Fruit fly (Drosophila melanogaster) whole organism, embryonic: ENCODE data around the gene CG44158.

Source experiments
- Atf-2 ChIP-seq: fragments of 200-800 bp; sonication (Bioruptor generic); optimal IDR thresholded peaks from 2 replicates; lab custom pipeline; 2016; ENCODE audit warnings: missing biosample characterization, missing genetic modification characterization
- B-H2 ChIP-seq: fragments of 200-800 bp; sonication (Bioruptor generic); optimal IDR thresholded peaks from 2 replicates; lab custom pipeline; 2018; ENCODE audit warnings: missing biosample characterization, mild to moderate bottlenecking, missing genetic modification characterization
- CG1024 ChIP-seq: fragments of 200-800 bp; sonication (Bioruptor generic); IDR thresholded peaks from 2 replicates; pipeline ENCODE4 v1.3.6; 2022; ENCODE audit warnings: missing biosample characterization, missing genetic modification characterization
- CG10366 ChIP-seq: fragments of 200-800 bp; sonication (Bioruptor generic); IDR thresholded peaks from 2 replicates; pipeline ENCODE4 v1.3.6; 2022; ENCODE audit warnings: missing biosample characterization, missing genetic modification characterization
- CG10959 ChIP-seq: fragments of 200-800 bp; sonication (Bioruptor generic); IDR thresholded peaks from 2 replicates; pipeline ENCODE4 v1.3.6; 2022; ENCODE audit warnings: missing biosample characterization, missing genetic modification characterization
- CG11504 ChIP-seq: fragments of 200-800 bp; sonication (Bioruptor generic); optimal IDR thresholded peaks from 3 replicates; lab custom pipeline; 2019; ENCODE audit warnings: missing biosample characterization, mild to moderate bottlenecking, missing genetic modification characterization, moderate library complexity
- CG1233 ChIP-seq: fragments of 200-800 bp; sonication (Bioruptor generic); optimal IDR thresholded peaks from 4 replicates; lab custom pipeline; 2018; ENCODE audit warnings: missing biosample characterization, mild to moderate bottlenecking, missing genetic modification characterization
- CG12744 ChIP-seq: fragments of 200-800 bp; sonication (Bioruptor generic); optimal IDR thresholded peaks from 2 replicates; lab custom pipeline; 2016; ENCODE audit warnings: missing biosample characterization, missing genetic modification characterization
- CG15073 ChIP-seq: fragments of 200-800 bp; sonication (Bioruptor generic); optimal IDR thresholded peaks from 2 replicates; lab custom pipeline; 2016; ENCODE audit warnings: missing biosample characterization, missing genetic modification characterization
- CG15269 ChIP-seq: fragments of 200-800 bp; sonication (Bioruptor generic); optimal IDR thresholded peaks from 2 replicates; lab custom pipeline; 2018; ENCODE audit warnings: missing biosample characterization, mild to moderate bottlenecking, missing genetic modification characterization, moderate library complexity
- CG15479 ChIP-seq: fragments of 200-800 bp; sonication (Bioruptor generic); optimal IDR thresholded peaks from 3 replicates; lab custom pipeline; 2019; ENCODE audit warnings: missing biosample characterization, mild to moderate bottlenecking, missing genetic modification characterization, moderate library complexity
- CG1603 ChIP-seq: fragments of 200-800 bp; sonication (Bioruptor generic); optimal IDR thresholded peaks from 2 replicates; lab custom pipeline; 2019; ENCODE audit warnings: missing biosample characterization, mild to moderate bottlenecking, missing genetic modification characterization, moderate library complexity
- CG16863 ChIP-seq: fragments of 200-800 bp; sonication (Bioruptor generic); optimal IDR thresholded peaks from 3 replicates; lab custom pipeline; 2016; ENCODE audit warnings: missing biosample characterization, missing genetic modification characterization
- CG17328 ChIP-seq: fragments of 200-800 bp; sonication (Bioruptor generic); IDR thresholded peaks from 2 replicates; pipeline ENCODE4 v1.3.6; 2022; ENCODE audit warnings: missing biosample characterization, missing genetic modification characterization
- CG17568 ChIP-seq: fragments of 200-800 bp; sonication (Bioruptor generic); optimal IDR thresholded peaks from 2 replicates; lab custom pipeline; 2018; ENCODE audit warnings: missing biosample characterization, mild to moderate bottlenecking, missing genetic modification characterization, moderate library complexity
- CG17612 ChIP-seq: fragments of 200-800 bp; sonication (Bioruptor generic); IDR thresholded peaks from 2 replicates; pipeline ENCODE4 v1.3.6; 2022; ENCODE audit warnings: missing biosample characterization, missing genetic modification characterization
- CG31441 ChIP-seq: fragments of 200-800 bp; sonication (Bioruptor generic); IDR thresholded peaks from 2 replicates; pipeline ENCODE4 v1.3.6; 2022; ENCODE audit warnings: missing biosample characterization, missing genetic modification characterization
- CG3407 ChIP-seq: fragments of 200-800 bp; sonication (Bioruptor generic); optimal IDR thresholded peaks from 2 replicates; lab custom pipeline; 2018; ENCODE audit warnings: missing biosample characterization, mild to moderate bottlenecking, missing genetic modification characterization
- CG34376 ChIP-seq: fragments of 200-800 bp; sonication (Bioruptor generic); optimal IDR thresholded peaks from 2 replicates; lab custom pipeline; 2018; ENCODE audit warnings: missing biosample characterization, mild to moderate bottlenecking, missing genetic modification characterization
- CG4820 ChIP-seq: fragments of 200-800 bp; sonication (Bioruptor generic); optimal IDR thresholded peaks from 3 replicates; lab custom pipeline; 2016; ENCODE audit warnings: missing biosample characterization, missing genetic modification characterization
- CG6654 ChIP-seq: fragments of 200-800 bp; sonication (Bioruptor generic); optimal IDR thresholded peaks from 2 replicates; lab custom pipeline; 2017; ENCODE audit warnings: missing biosample characterization, mild to moderate bottlenecking, missing genetic modification characterization
- CG7372 ChIP-seq: fragments of 200-800 bp; sonication (Bioruptor generic); IDR thresholded peaks from 2 replicates; pipeline ENCODE4 v1.3.6; 2022; ENCODE audit warnings: missing biosample characterization, missing genetic modification characterization
- CG7839 ChIP-seq: fragments of 200-800 bp; sonication (Bioruptor generic); optimal IDR thresholded peaks from 3 replicates; lab custom pipeline; 2018; ENCODE audit warnings: missing biosample characterization, mild to moderate bottlenecking, missing genetic modification characterization, moderate library complexity
- CG7963 ChIP-seq: fragments of 200-800 bp; sonication (Bioruptor generic); IDR thresholded peaks from 3 replicates; pipeline ENCODE4 v1.3.6; 2022; ENCODE audit warnings: missing biosample characterization, missing genetic modification characterization; ENCODE audit not compliant: partially characterized antibody
- CG9609 ChIP-seq: fragments of 200-800 bp; sonication (Bioruptor generic); optimal IDR thresholded peaks from 3 replicates; lab custom pipeline; 2016; ENCODE audit warnings: missing biosample characterization, missing genetic modification characterization
- CG9876 ChIP-seq: fragments of 200-800 bp; sonication (Bioruptor generic); optimal IDR thresholded peaks from 2 replicates; lab custom pipeline; 2016; ENCODE audit warnings: missing biosample characterization, missing genetic modification characterization
- Dbx ChIP-seq: fragments of 200-800 bp; sonication (Bioruptor generic); IDR thresholded peaks from 3 replicates; pipeline ENCODE4 v1.3.6; 2022; ENCODE audit warnings: missing biosample characterization, missing genetic modification characterization
- Doc2 ChIP-seq: fragments of 200-800 bp; sonication (Bioruptor generic); IDR thresholded peaks from 2 replicates; pipeline ENCODE4 v1.3.6; 2022; ENCODE audit warnings: missing biosample characterization, missing genetic modification characterization
- HLH54F ChIP-seq: fragments of 200-800 bp; sonication (Bioruptor generic); optimal IDR thresholded peaks from 3 replicates; lab custom pipeline; 2016; ENCODE audit warnings: missing biosample characterization, missing genetic modification characterization
- Hey ChIP-seq: fragments of 200-800 bp; sonication (Bioruptor generic); optimal IDR thresholded peaks from 3 replicates; lab custom pipeline; 2018; ENCODE audit warnings: missing biosample characterization, mild to moderate bottlenecking, missing genetic modification characterization
- Lpt ChIP-seq: fragments of >200 bp; optimal IDR thresholded peaks from 2 replicates; lab custom pipeline; 2018; ENCODE audit warnings: missing biosample characterization, missing genetic modification characterization
- Max ChIP-seq: fragments of 200-800 bp; sonication (Bioruptor generic); optimal IDR thresholded peaks from 2 replicates; lab custom pipeline; 2016; ENCODE audit warnings: missing biosample characterization, mild to moderate bottlenecking, missing genetic modification characterization
- Oaz ChIP-seq: fragments of 200-800 bp; sonication (Bioruptor generic); IDR thresholded peaks from 2 replicates; pipeline ENCODE4 v1.3.6; 2022; ENCODE audit warnings: missing biosample characterization, missing genetic modification characterization
- al ChIP-seq: fragments of 200-800 bp; sonication (Bioruptor generic); IDR thresholded peaks from 2 replicates; pipeline ENCODE4 v1.3.6; 2022; ENCODE audit warnings: missing biosample characterization, missing genetic modification characterization
- ap ChIP-seq: fragments of 200-800 bp; sonication (Bioruptor generic); IDR thresholded peaks from 2 replicates; pipeline ENCODE4 v1.3.6; 2022; ENCODE audit warnings: missing biosample characterization, missing genetic modification characterization
- bab2 ChIP-seq: fragments of 200-800 bp; sonication (Bioruptor generic); optimal IDR thresholded peaks from 2 replicates; lab custom pipeline; 2016; ENCODE audit warnings: missing biosample characterization, missing genetic modification characterization
- bowl ChIP-seq: fragments of 200-800 bp; sonication (Bioruptor generic); IDR thresholded peaks from 2 replicates; pipeline ENCODE4 v1.3.6; 2022; ENCODE audit warnings: missing biosample characterization, missing genetic modification characterization
- cas ChIP-seq: fragments of 200-800 bp; sonication (Bioruptor generic); IDR thresholded peaks from 2 replicates; pipeline ENCODE4 v1.3.6; 2022; ENCODE audit warnings: missing biosample characterization, missing genetic modification characterization
- chm ChIP-seq: fragments of 200-800 bp; sonication (Bioruptor generic); IDR thresholded peaks from 2 replicates; pipeline ENCODE4 v1.3.6; 2022; ENCODE audit warnings: missing biosample characterization, missing genetic modification characterization
- chn ChIP-seq: fragments of 200-800 bp; sonication (Bioruptor generic); optimal IDR thresholded peaks from 2 replicates; lab custom pipeline; 2016; ENCODE audit warnings: missing biosample characterization, missing genetic modification characterization
- ci ChIP-seq: fragments of 200-800 bp; sonication (Bioruptor generic); IDR thresholded peaks from 3 replicates; pipeline ENCODE4 v1.3.6; 2022; ENCODE audit warnings: missing biosample characterization, missing genetic modification characterization
- dysf ChIP-seq: fragments of 200-800 bp; sonication (Bioruptor generic); IDR thresholded peaks from 3 replicates; pipeline ENCODE4 v1.3.6; 2022; ENCODE audit warnings: missing biosample characterization, missing genetic modification characterization
- gce ChIP-seq: fragments of 200-800 bp; sonication (Bioruptor generic); IDR thresholded peaks from 3 replicates; pipeline ENCODE4 v1.3.6; 2022; ENCODE audit warnings: missing biosample characterization, missing genetic modification characterization
- grn ChIP-seq: fragments of 200-800 bp; sonication (Bioruptor generic); optimal IDR thresholded peaks from 3 replicates; lab custom pipeline; 2017; ENCODE audit warnings: missing biosample characterization, missing genetic modification characterization
- h ChIP-seq: fragments of >200 bp; optimal IDR thresholded peaks from 2 replicates; lab custom pipeline; 2017
- ind ChIP-seq: fragments of 200-800 bp; sonication (Bioruptor generic); optimal IDR thresholded peaks from 3 replicates; lab custom pipeline; 2016; ENCODE audit warnings: missing biosample characterization, missing genetic modification characterization
- knrl ChIP-seq: fragments of 200-800 bp; sonication (Bioruptor generic); IDR thresholded peaks from 3 replicates; pipeline ENCODE4 v1.3.6; 2022; ENCODE audit warnings: missing biosample characterization, missing genetic modification characterization; ENCODE audit not compliant: partially characterized antibody
- mirr ChIP-seq: fragments of 200-800 bp; sonication (Bioruptor generic); optimal IDR thresholded peaks from 3 replicates; lab custom pipeline; 2018; ENCODE audit warnings: missing biosample characterization, mild to moderate bottlenecking, missing genetic modification characterization
- nerfin-2 ChIP-seq: fragments of 200-800 bp; sonication (Bioruptor generic); IDR thresholded peaks from 2 replicates; pipeline ENCODE4 v1.3.6; 2022; ENCODE audit warnings: missing biosample characterization, missing genetic modification characterization; ENCODE audit not compliant: partially characterized antibody
- sc ChIP-seq, 3 experiments: fragments of >200 bp in 2 of 3; fragments of 200-800 bp in 1 of 3; sonication (Bioruptor generic) in 1 of 3; optimal IDR thresholded peaks; 2 replicates in 2 of 3; 3 replicates in 1 of 3; lab custom pipeline; 2017; ENCODE audit warnings: mild to moderate bottlenecking in 1 of 3, missing biosample characterization in 1 of 3, missing genetic modification characterization in 1 of 3, missing genetic modification reagents in 1 of 3
- sima ChIP-seq: fragments of 200-800 bp; sonication (Bioruptor generic); optimal IDR thresholded peaks from 2 replicates; lab custom pipeline; 2016; ENCODE audit warnings: missing biosample characterization, missing genetic modification characterization
- vvl ChIP-seq: fragments of 200-800 bp; sonication (Bioruptor generic); IDR thresholded peaks from 2 replicates; pipeline ENCODE4 v1.3.6; 2022; ENCODE audit warnings: missing biosample characterization, missing genetic modification characterization
- zfh2 ChIP-seq: fragments of 200-800 bp; sonication (Bioruptor generic); optimal IDR thresholded peaks from 2 replicates; lab custom pipeline; 2016; ENCODE audit warnings: missing biosample characterization, missing genetic modification characterization

The CG44158 gene

DNA sequence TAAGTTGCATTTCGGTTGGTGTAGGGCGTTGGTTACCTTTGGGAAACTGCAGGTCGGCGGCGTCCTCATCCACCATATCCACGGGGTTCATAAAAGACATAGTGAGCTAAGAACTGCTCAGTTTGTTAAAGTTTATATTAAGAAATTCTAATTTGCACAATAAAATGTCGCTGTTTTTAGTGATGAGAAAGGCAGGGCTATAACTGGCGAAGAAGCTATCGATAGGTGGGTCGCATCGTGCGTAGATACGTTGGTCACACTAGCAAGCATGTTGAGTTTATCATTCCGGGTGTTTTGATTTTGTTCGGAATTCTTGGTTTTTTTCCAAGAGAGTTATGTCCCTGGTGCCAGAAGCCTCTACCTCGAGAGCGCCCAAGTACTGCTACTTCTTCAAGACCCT lies 46.7 kb downstream of the CG44158 start, which contains the start of the genes Ada2a, Polr2D, Tgs1 and moi:
TSS of gene Ada2a (minus strand) at position 207 of the 400 bp plus-strand sequence.
TSS of gene Polr2D (minus strand) at position 207 of the 400 bp plus-strand sequence.
TSS of gene Tgs1 (plus strand) at position 250 of the 400 bp plus-strand sequence.
TSS of gene moi (plus strand) at position 250 of the 400 bp plus-strand sequence.
- TF ChIP-seq chm: no peak
- no peak for TF ChIP-seq sima
- TF ChIP-seq zfh2 (GFP tag; lab: Kevin White, UChicago): no peak
- no peak for TF ChIP-seq grn (GFP tag; lab: Kevin White, UChicago)
- no peak for TF ChIP-seq Hey
- TF ChIP-seq al (GFP tag; lab: Robert Waterston, UW): no peak
- no peak for TF ChIP-seq B-H2 (GFP tag; lab: Kevin White, UChicago)
- no peak for TF ChIP-seq Oaz (GFP tag; lab: Robert Waterston, UW)
- no peak for TF ChIP-seq CG1233 (GFP tag; lab: Kevin White, UChicago)
- no peak for TF ChIP-seq CG10959 (GFP tag; lab: Robert Waterston, UW)
- TF ChIP-seq h (lab: Kevin White, UChicago): no peak
- TF ChIP-seq CG6654: no peak
- TF ChIP-seq Atf-2 (GFP tag; lab: Kevin White, UChicago): no peak
- TF ChIP-seq CG9876 (GFP tag; lab: Kevin White, UChicago): no peak
- TF ChIP-seq CG4820: no peak
- no peak for TF ChIP-seq cas (GFP tag; lab: Robert Waterston, UW)
- no peak for TF ChIP-seq CG1603 (tag; lab: Kevin White, UChicago)
- no peak for TF ChIP-seq CG9609
- no peak for TF ChIP-seq bowl (GFP tag; lab: Robert Waterston, UW)
- no peak for TF ChIP-seq CG11504 (tag; lab: Kevin White, UChicago)
- no peak for TF ChIP-seq CG17612
- no peak for TF ChIP-seq Doc2 (GFP tag; lab: Robert Waterston, UW)
- TF ChIP-seq HLH54F: no peak
- TF ChIP-seq Lpt: no peak
- no peak for TF ChIP-seq ap (GFP tag; lab: Robert Waterston, UW)
- TF ChIP-seq CG12744 (GFP tag; lab: Kevin White, UChicago): no peak
- TF ChIP-seq chn (GFP tag; lab: Kevin White, UChicago): no peak
- TF ChIP-seq knrl (GFP tag; lab: Robert Waterston, UW): peak; percentile 73
- no peak for TF ChIP-seq CG10366 (GFP tag; lab: Robert Waterston, UW)
- TF ChIP-seq ci (GFP tag; lab: Robert Waterston, UW): no peak
- no peak for TF ChIP-seq CG7839 (tag; lab: Kevin White, UChicago)
- TF ChIP-seq CG15073 (GFP tag; lab: Kevin White, UChicago): no peak
- TF ChIP-seq Max (GFP tag; lab: Kevin White, UChicago): no peak
- TF ChIP-seq mirr: no peak
- no peak for TF ChIP-seq CG17568 (GFP tag; lab: Kevin White, UChicago)
- TF ChIP-seq Dbx (GFP tag; lab: Robert Waterston, UW): no peak
- peak; percentile 46; the same call in 2 of the 3 replicates for TF ChIP-seq CG7963 (GFP tag; lab: Robert Waterston, UW)
- TF ChIP-seq ind (GFP tag; lab: Kevin White, UChicago): no peak
- no peak for TF ChIP-seq sc (optimal IDR thresholded peaks at IDR 0.05; lab: Kevin White, UChicago)
- TF ChIP-seq sc (GFP tag; optimal IDR thresholded peaks at IDR 0.05; lab: Kevin White, UChicago): no peak
- no peak for TF ChIP-seq CG16863 (GFP tag; lab: Kevin White, UChicago)
- no peak for TF ChIP-seq bab2
- TF ChIP-seq CG7372 (GFP tag; lab: Robert Waterston, UW): no peak
- no peak for TF ChIP-seq CG17328
- TF ChIP-seq CG1024 (GFP tag; lab: Robert Waterston, UW): no peak
- TF ChIP-seq CG34376: no peak
- TF ChIP-seq CG15479 (GFP tag; lab: Kevin White, UChicago): peak; percentile 64
- TF ChIP-seq CG31441 (GFP tag; lab: Robert Waterston, UW): no peak
- TF ChIP-seq vvl (GFP tag; lab: Robert Waterston, UW): no peak
- TF ChIP-seq CG15269 (tag; lab: Kevin White, UChicago): no peak
- no peak for TF ChIP-seq dysf (GFP tag; lab: Robert Waterston, UW)
- TF ChIP-seq CG3407 (GFP tag; lab: Kevin White, UChicago): no peak
- no peak for TF ChIP-seq nerfin-2 (GFP tag; lab: Robert Waterston, UW)
- no peak for TF ChIP-seq gce (GFP tag; lab: Robert Waterston, UW)
